Fruit fly (Drosophila melanogaster): ENCODE measurements around the gene ppk19.

ppk19 gene

DNA sequence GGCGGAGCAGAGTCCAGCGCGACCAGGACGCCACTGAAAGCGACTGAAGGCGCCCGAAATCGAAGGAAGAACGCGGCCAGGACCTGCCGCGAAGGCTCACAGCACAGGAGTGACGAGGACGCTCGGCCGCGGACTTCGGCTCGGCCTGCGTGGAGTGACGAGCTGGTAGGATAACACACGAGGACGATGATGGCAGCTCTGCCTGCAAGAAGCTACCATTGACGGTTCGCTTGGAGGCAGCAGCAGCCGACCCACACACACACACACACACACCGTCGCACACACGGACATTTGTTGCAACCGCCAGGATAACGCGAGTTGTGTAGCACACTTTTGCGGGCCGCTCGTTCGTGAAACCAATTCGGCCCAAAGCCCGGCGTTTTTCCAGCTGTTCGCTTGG lies 12.3 kb upstream of the ppk19 start, which contains the start of gene Dop1R2:
Gene Dop1R2, minus strand, starts transcription at position 35 of the 400 bp plus-strand sequence.
- TF ChIP-seq Adf1 (GFP tag; IDR thresholded peaks at IDR 0.05), result peak; percentile 34; the same call in 1 of the 2 replicates
- TF ChIP-seq kah (GFP tag; optimal IDR thresholded peaks at IDR 0.05), result no peak
- TF ChIP-seq CG10543 (GFP tag; optimal IDR thresholded peaks at IDR 0.05), result peak; percentile 8
- peak; percentile 96 for TF ChIP-seq Deaf1 (tag; optimal IDR thresholded peaks at IDR 0.05)
- TF ChIP-seq cg (GFP tag; optimal IDR thresholded peaks at IDR 0.05), result peak; percentile 25
- 0 out of 3 replicates have a peak, but pooled peaks have one; percentile 20 for TF ChIP-seq CG11456 (GFP tag; IDR thresholded peaks at IDR 0.05)
- peak; percentile 41 for TF ChIP-seq scrt (GFP tag; optimal IDR thresholded peaks at IDR 0.05)
- peak; percentile 1 for TF ChIP-seq CG18599 (GFP tag; optimal IDR thresholded peaks at IDR 0.05)
- TF ChIP-seq Dfd (GFP tag; optimal IDR thresholded peaks at IDR 0.05), result no peak
- TF ChIP-seq Jarid2 (GFP tag; optimal IDR thresholded peaks at IDR 0.05), result peak; percentile 0
- TF ChIP-seq fu2 (GFP tag; optimal IDR thresholded peaks at IDR 0.05), result no peak
- TF ChIP-seq Stat92E (GFP tag; optimal IDR thresholded peaks at IDR 0.05), result no peak
- no peak for TF ChIP-seq dm (GFP tag; optimal IDR thresholded peaks at IDR 0.05)
- peak; percentile 45 for TF ChIP-seq abd-A (tag; optimal IDR thresholded peaks at IDR 0.05)
- peak; percentile 18 for TF ChIP-seq Dp (GFP tag; optimal IDR thresholded peaks at IDR 0.05)
- peak; percentile 59 for TF ChIP-seq CG5180 (GFP tag; optimal IDR thresholded peaks at IDR 0.05)
- peak; percentile 43 for TF ChIP-seq CG9932 (GFP tag; IDR thresholded peaks at IDR 0.05)
- no peak for TF ChIP-seq sim (GFP tag; IDR thresholded peaks at IDR 0.05)
- no peak for TF ChIP-seq wdn (GFP tag; IDR thresholded peaks at IDR 0.05)
- TF ChIP-seq CG32532 (GFP tag; IDR thresholded peaks at IDR 0.05), result 0 out of 2 replicates have a peak, but pooled peaks have one; percentile 20
- no peak for TF ChIP-seq jing (GFP tag; optimal IDR thresholded peaks at IDR 0.05)
- TF ChIP-seq Med (GFP tag), result peak; percentile 13
- TF ChIP-seq E2f1 (GFP tag; IDR thresholded peaks at IDR 0.05), result peak; percentile 23; the same call in 1 of the 2 replicates
- TF ChIP-seq chinmo (GFP tag; IDR thresholded peaks at IDR 0.05; ENCODE audit: partially characterized antibody), result 0 out of 4 replicates have a peak, but pooled peaks have one; percentile 21

DNA sequence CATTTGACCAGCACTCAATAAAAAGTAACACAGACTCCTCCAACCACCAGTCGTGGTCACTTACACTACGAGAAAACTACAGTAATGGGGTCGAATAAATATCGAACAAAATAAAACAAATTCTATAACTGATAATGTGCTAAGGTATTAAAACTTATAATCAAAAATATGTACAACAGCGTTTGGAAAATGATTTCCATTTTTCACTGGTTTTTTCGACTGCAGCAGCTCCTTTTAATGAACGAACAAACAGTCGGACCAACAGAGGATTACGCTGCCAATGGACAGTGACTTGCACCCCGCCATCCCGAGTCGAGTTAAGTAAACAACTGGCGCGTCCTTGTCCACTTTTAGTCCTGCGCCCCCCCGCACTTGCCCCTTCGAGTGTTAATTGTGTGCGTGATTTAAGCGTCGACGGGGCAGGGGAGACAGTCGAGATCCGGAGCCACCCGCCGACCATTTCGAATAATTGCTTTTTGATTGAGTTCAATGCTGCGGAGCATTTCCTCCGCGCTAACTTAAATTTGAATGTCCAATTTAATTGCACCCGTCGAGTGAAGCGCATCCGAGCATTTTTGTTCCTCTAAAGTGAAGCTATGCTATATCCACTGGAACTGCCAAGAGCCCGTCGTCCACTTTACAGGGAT lies 8.0 kb upstream of the ppk19 start, which contains the start of gene ppk21:
Gene ppk21, plus strand, starts transcription at position 597 of the 647 bp plus-strand sequence.
- 0 out of 2 replicates have a peak, but pooled peaks have one; percentile 23 for TF ChIP-seq vvl (GFP tag; IDR thresholded peaks at IDR 0.05)
- TF ChIP-seq CG11456 (GFP tag; IDR thresholded peaks at IDR 0.05), result 0 out of 3 replicates have a peak, but pooled peaks have one; percentile 24
- TF ChIP-seq sisA (GFP tag; IDR thresholded peaks at IDR 0.05), result peak; percentile 35; the same call in 1 of the 2 replicates
- peak; percentile 91 for TF ChIP-seq Ets65A (GFP tag)
- TF ChIP-seq da (GFP tag; optimal IDR thresholded peaks at IDR 0.05), result no peak
- TF ChIP-seq Med (GFP tag), result peak; percentile 54
- TF ChIP-seq Ada2b (GFP tag; IDR thresholded peaks at IDR 0.05), result 0 out of 2 replicates have a peak, but pooled peaks have one; percentile 24
- TF ChIP-seq CG6689 (GFP tag; IDR thresholded peaks at IDR 0.05), result 0 out of 2 replicates have a peak, but pooled peaks have one; percentile 11
- TF ChIP-seq CG12219 (GFP tag; optimal IDR thresholded peaks at IDR 0.05), result no peak
- peak; percentile 46; the same call in 1 of the 2 replicates for TF ChIP-seq Xrp1 (GFP tag; IDR thresholded peaks at IDR 0.05)
- TF ChIP-seq zfh1 (GFP tag; IDR thresholded peaks at IDR 0.05), result peak; percentile 50; the same call in 1 of the 3 replicates
- no peak for TF ChIP-seq Hr3 (GFP tag; optimal IDR thresholded peaks at IDR 0.05)
- no peak for TF ChIP-seq z (GFP tag; IDR thresholded peaks at IDR 0.05)
- no peak for TF ChIP-seq prd (optimal IDR thresholded peaks at IDR 0.05)
- peak; percentile 7; the same call in 1 of the 3 replicates for TF ChIP-seq prd (GFP tag; IDR thresholded peaks at IDR 0.05)
- TF ChIP-seq CG14667 (GFP tag; IDR thresholded peaks at IDR 0.05), result no peak
- peak; percentile 27; the same call in 1 of the 3 replicates for TF ChIP-seq row (GFP tag; IDR thresholded peaks at IDR 0.05)

All from whole organism, embryonic.